Worm (Caenorhabditis elegans) whole organism, L3 larva: ENCODE data around the gene ptp-5.2.
A peak's percentile ranks its signal among the peaks of the same experiment; 100 is the strongest.
"Not testable (repeated sequence)": the region's sequence is repeated elsewhere in the genome, so short reads cannot be mapped to it uniquely, and the experiment has no call there.

Source experiments
- aly-2 ChIP-seq: fragments of 150-350 bp; optimal IDR thresholded peaks from 2 replicates; lab custom pipeline; 2014; ENCODE audit warnings: missing biosample characterization, missing genetic modification characterization
- ama-1 ChIP-seq: fragments of 150-350 bp; optimal IDR thresholded peaks from 2 replicates; lab custom pipeline; 2018
- ceh-28 ChIP-seq: fragments of 150-350 bp; optimal IDR thresholded peaks from 2 replicates; lab custom pipeline; 2014; ENCODE audit warnings: missing biosample characterization, missing genetic modification reagents, missing genetic modification characterization
- ceh-9 ChIP-seq: sonication (generic microtip); optimal IDR thresholded peaks from 2 replicates; lab custom pipeline; 2018; ENCODE audit warnings: missing biosample characterization, missing genetic modification characterization
- lin-39 ChIP-seq: fragments of 150-350 bp; optimal IDR thresholded peaks from 2 replicates; lab custom pipeline; 2018; ENCODE audit warnings: missing biosample characterization, missing genetic modification reagents, missing genetic modification characterization
- nhr-12 ChIP-seq: fragments of 150-350 bp; optimal IDR thresholded peaks from 2 replicates; lab custom pipeline; 2014; ENCODE audit warnings: missing biosample characterization, missing genetic modification characterization
- unc-39 ChIP-seq: sonication (generic microtip); optimal IDR thresholded peaks from 4 replicates; lab custom pipeline; 2017; ENCODE audit warnings: missing biosample characterization, missing genetic modification characterization

- TF ChIP-seq unc-39; ceh-9 (tag; lab: Kevin White, UChicago); aly-2 (tag; lab: Kevin White, UChicago); nhr-12 (tag; lab: Kevin White, UChicago): not testable (repeated sequence)
- peak; percentile 56 for TF ChIP-seq lin-39 (tag; lab: Kevin White, UChicago)
- TF ChIP-seq ama-1 (lab: Kevin White, UChicago), result peak; percentile 34
- peak; percentile 8 for TF ChIP-seq ceh-28 (tag; lab: Kevin White, UChicago)
These were observed 2.6 kb upstream of the ptp-5.2 start for ce11 chrIV:14763348-14763747.
